Fruit fly (Drosophila melanogaster) whole organism, pupa: Measurements from ENCODE around the gene CG5969.

Experiments used
- CG10348 ChIP-seq: fragments of 200-800 bp; sonication (Bioruptor generic); IDR thresholded peaks from 2 replicates; pipeline ENCODE4 v1.3.6; 2022; ENCODE audit warnings: missing biosample characterization, missing genetic modification characterization
- CG12605 ChIP-seq: fragments of 200-800 bp; sonication (Bioruptor generic); IDR thresholded peaks from 2 replicates; pipeline ENCODE4 v1.3.6; 2022; ENCODE audit warnings: missing biosample characterization, missing genetic modification characterization
- CG15710 ChIP-seq: fragments of 200-800 bp; sonication (Bioruptor generic); optimal IDR thresholded peaks from 2 replicates; lab custom pipeline; 2018; ENCODE audit warnings: missing biosample characterization, mild to moderate bottlenecking, missing genetic modification characterization, moderate library complexity
- CG32121 ChIP-seq: fragments of 200-800 bp; sonication (Bioruptor generic); IDR thresholded peaks from 2 replicates; pipeline ENCODE4 v1.3.6; 2022; ENCODE audit warnings: missing biosample characterization, missing genetic modification characterization
- CG34367 ChIP-seq: fragments of 200-800 bp; sonication (Bioruptor generic); optimal IDR thresholded peaks from 2 replicates; lab custom pipeline; 2018; ENCODE audit warnings: missing biosample characterization, mild to moderate bottlenecking, missing genetic modification characterization
- CG8159 ChIP-seq: fragments of 200-800 bp; sonication (Bioruptor generic); optimal IDR thresholded peaks from 3 replicates; lab custom pipeline; 2018; ENCODE audit warnings: missing biosample characterization, mild to moderate bottlenecking, missing genetic modification characterization, moderate library complexity
- CG8301 ChIP-seq: fragments of 200-800 bp; sonication (Bioruptor generic); optimal IDR thresholded peaks from 2 replicates; lab custom pipeline; 2018; ENCODE audit warnings: missing biosample characterization, mild to moderate bottlenecking, missing genetic modification characterization
- D1 ChIP-seq: fragments of 200-800 bp; sonication (Bioruptor generic); optimal IDR thresholded peaks from 2 replicates; lab custom pipeline; 2018; ENCODE audit warnings: missing biosample characterization, mild to moderate bottlenecking, missing genetic modification characterization, moderate library complexity
- EcR ChIP-seq: fragments of 200-800 bp; sonication (Bioruptor generic); optimal IDR thresholded peaks from 3 replicates; lab custom pipeline; 2019; ENCODE audit warnings: missing biosample characterization, missing genetic modification characterization, mild to moderate bottlenecking, moderate library complexity, missing genetic modification reagents
- Pif1B ChIP-seq: fragments of 200-800 bp; sonication (Bioruptor generic); optimal IDR thresholded peaks from 3 replicates; lab custom pipeline; 2016; ENCODE audit warnings: missing biosample characterization, missing genetic modification characterization
- Snoo ChIP-seq: fragments of 200-800 bp; sonication (Bioruptor generic); optimal IDR thresholded peaks from 3 replicates; lab custom pipeline; 2017; ENCODE audit warnings: missing biosample characterization, mild to moderate bottlenecking, missing genetic modification characterization, inconsistent platforms
- fd96Ca ChIP-seq: fragments of 200-800 bp; sonication (Bioruptor generic); IDR thresholded peaks from 3 replicates; pipeline ENCODE4 v1.3.6; 2022; ENCODE audit warnings: missing biosample characterization, missing genetic modification characterization
- rn ChIP-seq: fragments of 200-800 bp; sonication (Bioruptor generic); IDR thresholded peaks from 2 replicates; pipeline ENCODE4 v1.3.6; 2022; ENCODE audit warnings: missing biosample characterization, missing genetic modification characterization

dm6 chr3L:20467433-20467832 lies 6.2 kb upstream of the CG5969 start:
- TF ChIP-seq rn (GFP tag; lab: Robert Waterston, UW): no peak
- TF ChIP-seq CG32121 (GFP tag; lab: Robert Waterston, UW): no peak
- TF ChIP-seq fd96Ca (GFP tag; lab: Robert Waterston, UW): no peak
- no peak for TF ChIP-seq CG8159
- TF ChIP-seq CG34367: no peak
- no peak for TF ChIP-seq CG15710 (tag; lab: Kevin White, UChicago)
- no peak for TF ChIP-seq CG8301 (tag; lab: Kevin White, UChicago)
- no peak for TF ChIP-seq CG10348
- TF ChIP-seq CG12605 (GFP tag; lab: Robert Waterston, UW): no peak
- no peak for TF ChIP-seq Pif1B (GFP tag; lab: Kevin White, UChicago)
- no peak for TF ChIP-seq Snoo (tag; lab: Kevin White, UChicago)
- no peak for TF ChIP-seq EcR (GFP tag; lab: Kevin White, UChicago)
- no peak for TF ChIP-seq D1 (tag; lab: Kevin White, UChicago)
